Fruit fly (Drosophila melanogaster) ovary, adult (tissue): ENCODE data around the gene CG13244.

Experiments used
- CG17801 ChIP-seq: fragments of 200-800 bp; optimal IDR thresholded peaks from 2 replicates; lab custom pipeline; 2019; ENCODE audit warnings: missing biosample characterization, mild to moderate bottlenecking, missing genetic modification characterization, moderate library complexity; ENCODE audit not compliant: partially characterized antibody

The CG13244 gene

DNA sequence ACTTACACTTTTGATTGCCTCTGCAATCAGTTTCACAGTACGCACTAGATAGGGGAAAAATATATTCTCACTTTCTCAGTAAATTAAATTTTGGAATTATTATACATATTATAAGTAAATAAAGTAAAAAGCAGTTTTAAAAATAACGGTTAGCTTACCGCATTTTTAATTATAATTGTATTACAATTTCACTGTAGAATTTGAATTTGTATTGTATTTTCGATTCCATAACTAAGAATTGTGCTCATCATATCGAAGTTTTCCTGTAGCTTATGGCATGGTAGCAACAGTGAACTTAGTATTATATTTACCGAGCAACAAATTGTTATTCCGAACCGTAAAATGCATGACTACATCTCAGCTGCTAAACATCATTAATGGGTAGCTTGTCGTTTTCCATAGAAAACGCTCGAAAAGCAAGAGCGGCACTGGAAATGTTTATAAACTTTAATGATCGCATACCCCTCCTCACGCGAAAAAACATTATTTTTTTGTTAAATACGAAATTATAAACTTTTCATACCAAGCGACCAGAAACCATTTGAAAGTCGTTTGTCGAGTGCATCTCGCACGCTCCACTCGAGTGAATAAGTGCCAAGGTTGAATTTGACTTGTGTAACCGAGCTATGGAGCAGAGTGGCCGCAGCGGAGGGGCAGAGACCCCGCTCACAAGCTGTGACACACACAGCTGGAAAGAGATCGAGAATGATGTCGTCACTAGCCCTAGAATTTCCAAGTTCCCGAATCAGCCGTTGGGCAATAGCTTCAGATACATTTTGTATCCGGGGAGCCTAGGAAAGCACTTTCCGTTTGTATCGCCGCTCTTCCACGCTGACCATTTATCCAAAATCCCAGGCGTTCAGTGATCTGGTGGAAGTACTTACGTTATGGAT lies 4.4 kb upstream of the CG13244 start:
- TF ChIP-seq CG17801 (GFP tag; lab: Kevin White, UChicago): peak; percentile 92

DNA sequence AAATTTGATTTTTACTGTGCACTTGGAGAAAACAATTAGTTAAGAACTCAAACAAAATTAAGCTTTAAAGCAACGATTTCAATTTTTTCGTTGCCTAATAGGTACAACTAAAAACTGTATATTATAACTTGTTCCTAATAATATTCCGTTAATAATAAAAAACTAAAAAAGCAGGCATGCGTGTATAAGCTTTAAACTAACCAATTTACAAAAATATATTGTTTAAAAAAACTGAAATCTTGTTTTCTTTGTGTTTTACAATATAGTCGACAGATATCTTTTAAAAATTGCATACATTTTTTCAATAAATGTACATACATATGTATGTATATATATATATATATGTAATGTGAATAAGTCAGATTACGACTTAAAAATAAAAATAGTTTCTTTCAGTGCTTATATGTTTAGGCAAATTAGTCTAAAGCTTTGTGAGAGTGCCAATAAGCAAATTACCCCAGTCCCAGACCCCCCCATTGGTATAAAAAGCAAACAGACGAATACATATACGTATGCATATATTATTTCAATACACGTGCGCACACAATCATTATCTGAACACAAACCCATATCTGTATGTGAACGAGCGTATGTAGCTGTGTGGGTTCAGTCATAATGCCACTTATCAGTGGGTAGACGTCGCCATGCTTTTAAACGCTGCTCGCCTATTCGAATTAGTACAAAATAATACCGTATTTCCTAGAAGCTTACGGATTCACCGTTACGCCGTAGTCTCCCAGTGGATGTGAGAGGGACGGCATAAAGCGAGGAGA lies 3.6 kb upstream of the CG13244 start:
- peak; percentile 9 for TF ChIP-seq CG17801 (GFP tag; lab: Kevin White, UChicago)

DNA sequence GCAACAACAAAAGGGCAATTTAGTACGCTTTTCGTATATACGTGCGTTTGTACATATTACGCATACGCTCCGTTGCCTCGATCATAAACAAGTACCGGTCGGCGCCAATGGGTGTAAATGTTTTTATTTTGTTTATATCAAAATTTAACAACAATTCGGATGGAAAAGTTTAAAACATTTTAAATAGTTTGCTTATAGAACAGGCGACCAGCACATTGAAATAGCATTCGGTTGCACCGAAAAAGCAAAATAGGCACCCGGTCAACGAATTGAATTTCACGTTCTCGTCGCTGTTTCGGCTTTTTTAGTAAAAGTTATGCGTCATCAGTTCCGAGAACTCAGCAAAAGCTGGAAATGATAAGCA lies 3.0 kb upstream of the CG13244 start:
- peak; percentile 23 for TF ChIP-seq CG17801 (GFP tag; lab: Kevin White, UChicago)

DNA sequence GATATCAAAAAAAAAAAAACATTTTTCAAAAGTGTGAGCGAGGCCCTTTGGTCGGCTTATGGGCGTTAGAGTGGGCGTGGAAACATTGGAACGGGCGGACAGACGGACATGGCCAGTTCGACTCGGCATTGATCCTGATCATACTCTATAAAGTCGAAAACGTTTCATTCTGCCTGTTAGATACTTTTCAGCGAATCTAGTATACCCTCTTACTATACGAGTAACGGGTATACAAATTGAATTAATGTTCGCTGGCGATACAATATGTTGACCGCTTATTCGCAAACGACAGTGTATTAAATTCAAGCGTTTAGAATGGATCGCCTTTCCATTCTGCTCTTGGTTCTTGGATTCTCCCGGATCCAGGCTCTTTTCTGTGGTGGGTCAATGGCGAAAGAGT lies 6.4 kb downstream of the CG13244 start, which contains the start of gene CG4793:
Gene CG4793 (plus strand): TSS at position 301 of the 400 bp plus-strand sequence.
- TF ChIP-seq CG17801 (GFP tag; lab: Kevin White, UChicago): no peak

DNA sequence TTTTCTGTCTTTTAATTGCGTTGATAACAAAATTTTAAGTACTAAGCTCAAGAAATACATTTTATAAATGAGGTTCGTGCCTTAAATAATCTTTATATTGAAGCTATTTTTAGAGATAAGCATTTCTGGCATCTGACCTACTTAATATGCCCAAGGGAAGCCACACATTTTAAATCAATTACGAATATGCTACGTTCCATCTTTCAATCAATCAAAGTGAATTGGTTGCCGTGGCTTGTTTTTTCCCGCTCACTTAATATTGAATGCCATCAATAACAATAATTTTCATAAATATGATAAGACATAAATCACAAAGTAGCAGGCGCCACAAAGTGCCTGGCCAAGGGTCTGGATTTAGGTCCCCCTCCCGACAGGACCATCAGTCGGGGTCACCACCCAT lies 19.4 kb downstream of the CG13244 start:
- TF ChIP-seq CG17801 (GFP tag; lab: Kevin White, UChicago): no peak

DNA sequence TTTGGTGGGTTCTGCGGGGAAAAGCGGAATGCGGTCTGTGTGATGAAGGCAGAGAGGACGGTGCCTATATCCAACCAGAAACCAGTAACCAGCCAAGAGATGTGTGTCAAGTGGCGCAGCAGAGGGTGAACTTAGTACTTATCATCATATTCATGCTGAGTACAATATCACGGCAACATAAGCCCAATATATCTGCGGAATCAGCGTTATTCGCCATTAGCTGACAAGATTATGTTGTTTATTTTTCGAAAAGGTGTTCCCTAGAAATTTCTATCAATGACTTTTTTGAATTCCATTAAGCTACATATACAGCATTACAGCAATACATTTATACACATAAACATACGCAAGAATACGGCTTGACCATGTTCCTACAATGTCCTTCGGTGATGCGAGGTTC lies 24.5 kb downstream of the CG13244 start, which contains the start of gene CG12448:
Gene CG12448 (plus strand): TSS at position 301 of the 400 bp plus-strand sequence.
- no peak for TF ChIP-seq CG17801 (GFP tag; lab: Kevin White, UChicago)

DNA sequence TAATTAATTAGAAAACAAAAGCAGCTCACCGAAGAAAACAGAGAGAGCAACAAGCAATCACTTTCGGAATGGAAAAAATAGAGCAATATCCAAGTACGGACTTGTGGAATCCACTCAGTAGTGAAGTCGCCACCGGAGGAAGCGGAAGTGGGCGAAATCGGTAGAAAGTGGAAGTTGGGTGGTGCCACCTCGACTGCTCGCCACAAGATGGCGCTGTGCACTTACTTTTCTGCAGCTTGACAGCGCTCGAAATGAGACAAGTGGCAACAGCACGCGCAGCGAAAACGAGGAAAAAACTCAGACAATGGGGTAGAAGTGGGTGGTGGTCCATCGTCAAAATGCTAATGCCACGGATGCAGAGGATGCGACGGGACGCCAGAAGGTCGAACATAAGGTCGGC lies 32.8 kb downstream of the CG13244 start:
- no peak for TF ChIP-seq CG17801 (GFP tag; lab: Kevin White, UChicago)

DNA sequence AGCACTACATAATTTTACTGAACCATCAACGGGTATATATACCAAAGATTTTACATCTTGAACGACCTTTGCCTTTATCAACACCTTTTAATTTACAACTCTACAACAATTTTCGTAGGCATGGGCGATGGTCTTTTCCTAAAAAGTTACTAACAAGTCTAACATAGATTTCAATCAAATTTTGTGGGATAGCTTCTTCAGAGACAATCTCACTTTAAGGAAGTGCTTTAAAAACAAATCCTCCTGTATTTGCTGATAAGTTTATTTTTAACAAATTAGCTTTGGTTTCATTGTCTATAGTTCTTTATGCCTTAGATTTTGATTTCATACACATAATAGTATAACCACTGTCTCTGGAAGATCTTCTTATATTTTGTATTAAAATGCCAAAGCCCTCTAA lies 40.9 kb downstream of the CG13244 start, which contains the start of gene CG18063:
Gene CG18063 (plus strand): TSS at position 301 of the 400 bp plus-strand sequence.
- TF ChIP-seq CG17801 (GFP tag; lab: Kevin White, UChicago): no peak

DNA sequence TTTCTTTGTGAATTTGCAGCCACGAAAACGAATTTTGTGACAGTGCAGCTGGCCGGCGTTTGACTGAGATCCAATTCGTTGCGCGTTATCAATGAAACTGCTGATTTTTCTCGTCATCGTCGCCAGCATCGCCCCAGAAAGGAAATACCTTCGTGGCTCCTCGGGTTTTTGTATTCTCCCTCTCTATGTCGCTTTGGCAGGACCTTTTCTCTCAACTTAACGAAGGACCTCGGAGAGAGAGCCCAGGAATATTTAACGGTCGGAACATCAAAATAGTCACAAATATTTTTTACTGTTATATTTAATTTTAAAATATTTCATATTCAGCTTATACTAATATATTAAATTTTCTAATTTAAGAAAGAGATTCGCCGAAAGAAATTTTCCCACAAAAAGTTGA lies 45.6 kb downstream of the CG13244 start, which contains the start of gene beat-Ib:
Gene beat-Ib (minus strand): TSS at position 101 of the 400 bp plus-strand sequence.
- no peak for TF ChIP-seq CG17801 (GFP tag; lab: Kevin White, UChicago)
